Fruit fly (Drosophila melanogaster): Measurements from ENCODE around the gene CG18814.

DNA sequence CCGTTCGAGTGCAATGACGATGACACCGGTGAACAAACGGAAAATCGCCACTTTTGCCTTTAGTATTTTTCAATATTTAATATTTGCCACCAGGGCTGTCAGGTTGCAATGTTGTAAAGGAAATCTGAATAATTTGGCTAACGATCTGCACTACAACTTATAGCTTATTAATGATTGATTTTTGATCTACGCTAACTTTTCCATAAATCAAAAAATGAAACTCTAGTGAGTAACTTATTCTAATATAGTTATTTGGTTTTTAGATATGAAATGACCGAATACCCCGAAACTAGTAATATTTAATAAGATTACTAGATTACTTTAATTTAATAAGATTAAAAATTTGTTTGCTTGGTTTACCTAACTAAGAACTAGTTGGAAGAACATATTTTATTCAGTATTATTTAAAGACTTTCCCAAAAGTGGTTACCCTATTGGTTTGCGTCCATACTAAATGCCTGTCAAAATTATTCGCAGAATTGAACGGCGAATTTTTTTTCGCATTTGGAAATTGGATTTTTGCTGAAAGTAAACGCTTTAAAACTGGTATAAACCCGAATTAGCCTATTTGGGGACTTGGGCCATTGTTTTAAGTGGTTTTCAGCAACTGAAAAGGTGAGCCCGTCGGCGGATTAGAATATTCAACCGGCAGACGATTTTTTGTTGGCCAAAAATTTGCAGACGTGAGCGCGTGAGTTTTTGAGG is 16.4 kb downstream of the CG18814 start, which contains the start of the genes Agpat3 and RAF2:
- no peak for TF ChIP-seq brk (GFP tag; optimal IDR thresholded peaks at IDR 0.05)
- no peak for TF ChIP-seq dsf (GFP tag; optimal IDR thresholded peaks at IDR 0.05; ENCODE audit: borderline replicate concordance)
- TF ChIP-seq Mio (GFP tag; optimal IDR thresholded peaks at IDR 0.05) = no peak
- TF ChIP-seq CG9705 (GFP tag; optimal IDR thresholded peaks at IDR 0.05) = no peak
